Worm (Caenorhabditis elegans): Measurements from ENCODE around the gene lgc-57.

lgc-57 gene

DNA sequence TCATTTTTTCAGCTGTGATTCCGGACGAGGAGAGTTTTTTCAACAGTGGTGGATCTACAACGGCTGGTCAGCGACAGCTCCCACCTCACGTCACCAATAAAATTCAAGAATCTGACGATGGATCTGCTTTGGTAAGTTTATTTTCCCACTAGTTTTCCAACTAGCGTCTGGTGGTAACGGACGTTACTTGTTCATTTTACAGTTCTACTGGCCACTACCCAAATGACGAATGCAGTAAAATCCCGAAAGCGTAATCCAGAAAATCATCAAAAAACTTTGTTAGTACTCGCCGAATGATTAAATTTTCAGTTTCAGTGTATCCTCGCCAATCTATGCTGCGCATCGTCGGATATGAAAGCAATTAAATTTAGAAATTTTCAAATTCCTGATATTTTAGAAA, 35.2 kb upstream of the lgc-57 start:
- no peak for TF ChIP-seq ama-1 (optimal IDR thresholded peaks at IDR 0.05)
- TF ChIP-seq tra-4 (tag; optimal IDR thresholded peaks at IDR 0.05) = no peak
- TF ChIP-seq hmbx-1 (tag; optimal IDR thresholded peaks at IDR 0.05) = no peak
- no peak for TF ChIP-seq ceh-13 (GFP tag; optimal IDR thresholded peaks at IDR 0.05)
- TF ChIP-seq hnd-1 (tag; optimal IDR thresholded peaks at IDR 0.05) = no peak
- TF ChIP-seq tbx-11 (GFP tag; IDR thresholded peaks at IDR 0.05) = no peak
- no peak for TF ChIP-seq B0310.2 (tag; optimal IDR thresholded peaks at IDR 0.05)
- no peak for TF ChIP-seq F13C5.2 (tag; optimal IDR thresholded peaks at IDR 0.05)
- TF ChIP-seq flt-1 (GFP tag; IDR thresholded peaks at IDR 0.05) = no peak

DNA sequence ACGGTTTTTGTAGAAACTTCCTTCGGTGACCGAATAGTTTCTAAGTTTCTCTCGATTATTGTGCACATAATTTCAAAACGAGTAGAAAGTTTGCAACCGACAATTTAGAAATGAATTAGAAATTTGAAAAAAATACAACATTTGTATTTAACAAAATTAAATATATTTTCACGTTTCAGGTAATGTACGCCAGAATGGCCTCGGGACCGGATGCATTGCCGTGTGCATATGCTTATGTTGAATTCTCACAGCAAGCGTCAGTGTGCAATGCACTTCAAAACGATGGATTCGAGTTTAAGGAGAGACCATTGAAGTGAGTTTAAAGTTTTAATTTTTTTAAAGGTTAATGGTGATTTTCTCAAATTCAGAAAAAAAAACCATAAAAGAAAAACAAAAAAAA, 33.9 kb upstream of the lgc-57 start, which contains the start of gene marc-2:
Gene marc-2 (minus strand): TSS at position 101 of the 400 bp plus-strand sequence.
- TF ChIP-seq scrt-1 (GFP tag; IDR thresholded peaks at IDR 0.05) = no peak
- TF ChIP-seq ets-7 (tag; optimal IDR thresholded peaks at IDR 0.05) = no peak
- no peak for TF ChIP-seq B0310.2 (tag; optimal IDR thresholded peaks at IDR 0.05)
- no peak for TF ChIP-seq hnd-1 (tag; optimal IDR thresholded peaks at IDR 0.05)
- TF ChIP-seq sea-1 (GFP tag; conservative IDR thresholded peaks at IDR 0.05) = no peak
- no peak for TF ChIP-seq hmg-4 (GFP tag; optimal IDR thresholded peaks at IDR 0.05)
- no peak for TF ChIP-seq ceh-36 (tag; optimal IDR thresholded peaks at IDR 0.05)
- no peak for TF ChIP-seq tbx-11 (GFP tag; IDR thresholded peaks at IDR 0.05)
- no peak for TF ChIP-seq pes-1 (GFP tag; IDR thresholded peaks at IDR 0.05)

DNA sequence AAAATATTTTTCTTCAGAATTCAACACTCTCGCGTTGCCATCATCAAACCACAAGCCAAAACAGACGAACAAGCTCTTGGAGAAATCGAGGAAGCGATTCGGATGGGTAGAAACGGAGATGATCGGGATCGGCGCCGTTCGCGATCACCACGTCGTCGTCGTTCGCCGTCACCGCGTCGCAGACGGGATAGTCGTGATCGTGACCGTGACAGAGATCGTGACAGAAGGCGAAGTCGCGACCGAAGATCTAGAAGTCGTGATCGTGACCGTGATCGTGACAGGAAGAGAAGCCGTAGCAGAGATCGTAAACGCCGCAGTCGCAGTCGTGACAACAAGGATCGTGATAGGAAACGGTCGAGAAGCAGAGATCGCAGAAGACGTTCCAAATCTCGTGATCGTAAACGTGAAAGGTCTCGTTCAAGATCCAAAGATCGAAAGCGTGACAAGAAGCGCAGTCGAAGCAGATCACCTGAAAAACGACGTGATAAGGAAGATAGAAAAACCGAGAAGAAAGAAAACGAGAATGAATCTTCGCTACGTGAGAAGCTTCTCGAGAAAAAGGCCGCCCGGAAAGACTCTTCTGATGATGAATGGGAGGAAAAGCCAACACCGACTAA, 33.3 kb upstream of the lgc-57 start:
- TF ChIP-seq scrt-1 (GFP tag; IDR thresholded peaks at IDR 0.05) (no peak), flt-1 (GFP tag; IDR thresholded peaks at IDR 0.05) (no peak), tra-4 (tag; optimal IDR thresholded peaks at IDR 0.05) (no peak), ama-1 (optimal IDR thresholded peaks at IDR 0.05) (no peak), hmbx-1 (tag; optimal IDR thresholded peaks at IDR 0.05) (no peak)

DNA sequence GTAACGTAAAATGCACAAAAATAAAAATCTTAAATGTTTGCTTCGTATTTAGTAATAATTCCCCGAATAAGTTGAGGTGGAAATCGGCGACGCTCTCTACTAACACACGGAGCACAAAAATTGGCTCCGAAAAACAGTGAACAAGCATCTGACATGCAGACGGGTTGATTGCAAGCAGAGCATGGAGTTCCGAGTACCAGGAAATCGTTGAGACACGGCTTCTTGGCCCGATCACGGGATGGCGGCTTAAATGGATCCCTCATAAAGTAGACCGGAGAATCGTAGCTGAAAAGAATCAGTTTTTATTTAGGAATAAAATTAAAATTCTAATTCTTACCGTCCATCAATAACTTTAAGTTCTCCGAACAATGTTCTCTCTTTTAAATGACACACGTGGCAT, 32.5 kb upstream of the lgc-57 start:
- no peak for TF ChIP-seq F13C5.2 (tag; optimal IDR thresholded peaks at IDR 0.05)
- TF ChIP-seq scrt-1 (GFP tag; IDR thresholded peaks at IDR 0.05) = no peak
- peak; percentile 61 for TF ChIP-seq ama-1 (optimal IDR thresholded peaks at IDR 0.05)

DNA sequence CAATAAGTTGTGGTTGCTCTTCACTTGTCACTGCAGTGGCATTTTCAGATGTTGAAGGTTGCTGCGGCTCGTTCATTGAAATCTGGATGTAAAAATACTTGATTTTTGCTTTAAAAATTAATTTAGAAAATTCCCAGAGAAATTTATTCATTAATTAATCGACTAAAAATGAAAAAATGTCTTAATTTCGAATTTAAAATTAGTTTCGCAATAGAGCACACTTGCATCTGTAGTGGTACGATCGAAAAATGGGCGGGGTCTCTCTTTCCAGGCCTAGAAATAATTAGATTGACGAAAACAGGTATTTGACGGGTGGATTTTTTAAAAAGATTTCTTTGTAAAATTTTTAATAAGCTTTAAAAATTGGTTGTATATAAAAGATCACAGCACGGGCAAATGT, 32.1 kb upstream of the lgc-57 start, which contains the start of gene D2089.8:
Gene D2089.8 (minus strand): TSS at position 84 of the 400 bp plus-strand sequence.
- TF ChIP-seq ama-1 (optimal IDR thresholded peaks at IDR 0.05) (no peak), ceh-36 (tag; optimal IDR thresholded peaks at IDR 0.05) (no peak), B0310.2 (tag; optimal IDR thresholded peaks at IDR 0.05) (no peak), hnd-1 (tag; optimal IDR thresholded peaks at IDR 0.05) (no peak), tra-4 (tag; optimal IDR thresholded peaks at IDR 0.05) (no peak), flt-1 (GFP tag; IDR thresholded peaks at IDR 0.05) (no peak), F13C5.2 (tag; optimal IDR thresholded peaks at IDR 0.05) (no peak), tbx-37 (GFP tag; conservative IDR thresholded peaks at IDR 0.05) (no peak), sea-1 (GFP tag; conservative IDR thresholded peaks at IDR 0.05) (no peak), hmbx-1 (tag; optimal IDR thresholded peaks at IDR 0.05) (no peak)

DNA sequence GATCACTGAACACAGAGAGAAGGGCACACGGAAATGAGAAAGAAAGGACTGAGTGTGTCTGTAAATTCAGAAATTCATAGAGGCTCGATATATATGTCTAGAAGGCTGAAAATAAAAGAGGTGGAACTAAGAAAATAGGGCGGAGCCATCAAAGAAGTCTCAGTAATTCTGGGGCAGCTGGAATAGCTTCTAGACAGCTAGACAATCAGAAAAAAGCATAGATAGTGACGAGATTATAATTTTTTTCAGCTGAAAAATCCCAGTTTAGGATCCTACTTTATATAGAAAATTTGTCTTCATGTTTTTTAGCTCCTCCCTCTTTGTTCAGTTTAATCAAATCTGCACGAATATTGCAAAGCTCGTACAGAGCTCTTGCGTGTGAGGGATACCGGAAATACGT, 29.8 kb upstream of the lgc-57 start, which contains the start of gene D2089.3:
Gene D2089.3 (minus strand): TSS at position 101 of the 400 bp plus-strand sequence.
- TF ChIP-seq sea-1 (GFP tag; conservative IDR thresholded peaks at IDR 0.05) (no peak), tbx-11 (GFP tag; IDR thresholded peaks at IDR 0.05) (no peak), tra-4 (tag; optimal IDR thresholded peaks at IDR 0.05) (no peak), ceh-36 (tag; optimal IDR thresholded peaks at IDR 0.05) (no peak), hmg-4 (GFP tag; optimal IDR thresholded peaks at IDR 0.05) (no peak), hmbx-1 (tag; optimal IDR thresholded peaks at IDR 0.05) (no peak), ama-1 (optimal IDR thresholded peaks at IDR 0.05) (no peak), ets-7 (tag; optimal IDR thresholded peaks at IDR 0.05) (no peak), ceh-13 (GFP tag; optimal IDR thresholded peaks at IDR 0.05) (no peak), B0310.2 (tag; optimal IDR thresholded peaks at IDR 0.05) (no peak), F13C5.2 (tag; optimal IDR thresholded peaks at IDR 0.05) (no peak), aly-1 (tag; optimal IDR thresholded peaks at IDR 0.05) (no peak), scrt-1 (GFP tag; IDR thresholded peaks at IDR 0.05) (no peak), flt-1 (GFP tag; IDR thresholded peaks at IDR 0.05) (no peak), hnd-1 (tag; optimal IDR thresholded peaks at IDR 0.05) (no peak), pes-1 (GFP tag; IDR thresholded peaks at IDR 0.05) (no peak), tbx-37 (GFP tag; conservative IDR thresholded peaks at IDR 0.05) (no peak)

DNA sequence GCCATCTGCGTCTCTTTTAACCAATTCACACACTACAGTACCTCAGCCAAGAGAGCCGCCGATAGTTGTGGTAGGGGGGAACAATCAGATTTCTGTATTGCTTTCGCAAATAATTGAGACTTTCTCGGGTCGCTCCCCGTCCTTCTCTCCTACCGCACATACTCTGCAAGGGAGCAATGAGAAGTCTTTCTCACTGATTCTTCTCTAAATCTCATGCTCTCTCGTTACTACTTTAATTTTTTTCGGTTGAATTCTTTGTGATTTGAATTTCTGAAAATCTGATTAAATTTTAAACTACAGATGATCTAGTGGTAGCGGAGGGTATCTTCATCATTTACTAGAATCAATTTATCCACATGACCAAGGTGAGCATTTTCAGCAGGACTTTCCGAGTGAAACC, 19.5 kb upstream of the lgc-57 start, which contains the start of gene ptb-1:
Gene ptb-1 (plus strand): TSS at position 301 of the 400 bp plus-strand sequence.
- TF ChIP-seq B0310.2 (tag; optimal IDR thresholded peaks at IDR 0.05) = no peak
- TF ChIP-seq F13C5.2 (tag; optimal IDR thresholded peaks at IDR 0.05) = no peak
- no peak for TF ChIP-seq flt-1 (GFP tag; IDR thresholded peaks at IDR 0.05)
- TF ChIP-seq ceh-13 (GFP tag; optimal IDR thresholded peaks at IDR 0.05) = no peak
- no peak for TF ChIP-seq scrt-1 (GFP tag; IDR thresholded peaks at IDR 0.05)
- TF ChIP-seq tra-4 (tag; optimal IDR thresholded peaks at IDR 0.05) = no peak
- TF ChIP-seq ceh-36 (tag; optimal IDR thresholded peaks at IDR 0.05) = no peak

DNA sequence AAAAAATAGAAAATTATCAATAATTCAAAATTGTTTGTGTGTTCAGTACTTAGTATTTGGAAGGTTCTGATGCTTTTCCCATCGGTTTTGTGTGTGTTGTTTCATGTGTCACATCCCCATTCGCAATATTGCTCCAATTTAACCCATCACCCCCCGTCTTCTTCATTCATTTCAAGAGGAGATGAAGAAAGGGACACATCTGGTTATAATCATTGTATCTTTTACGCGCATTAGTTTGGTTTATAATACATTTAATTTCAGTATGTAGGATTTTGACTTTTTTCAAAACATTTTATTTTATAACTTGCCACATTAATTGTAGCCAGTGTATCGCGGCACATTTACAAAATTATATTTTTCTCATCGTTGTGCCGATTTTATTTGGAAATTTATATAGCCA, 14.7 kb upstream of the lgc-57 start:
- no peak for TF ChIP-seq scrt-1 (GFP tag; IDR thresholded peaks at IDR 0.05)
- TF ChIP-seq hmbx-1 (tag; optimal IDR thresholded peaks at IDR 0.05) = no peak
- TF ChIP-seq hmg-4 (GFP tag; optimal IDR thresholded peaks at IDR 0.05) = no peak
- no peak for TF ChIP-seq hnd-1 (tag; optimal IDR thresholded peaks at IDR 0.05)
